Worm (Caenorhabditis elegans) whole organism, midembryonic: ENCODE results near the gene F53F4.7.

ENCODE experiments used
- cog-1 ChIP-seq: sonication (generic microtip); optimal IDR thresholded peaks from 2 replicates; lab custom pipeline; 2016; ENCODE audit warnings: missing genetic modification characterization, missing compliant biosample characterization
- tab-1 ChIP-seq: fragments of 200-800 bp; sonication (Bioruptor generic); IDR thresholded peaks from 2 replicates; pipeline ENCODE4 v1.3.6; 2022; ENCODE audit warnings: missing genetic modification characterization, missing compliant biosample characterization

ce11 chrV:13647185-13647584 is 33.4 kb upstream of the F53F4.7 start:
- no peak for TF ChIP-seq cog-1 (tag; lab: Kevin White, UChicago)
- TF ChIP-seq tab-1 (GFP tag; lab: Robert Waterston, UW): no peak
